Fruit fly (Drosophila melanogaster) whole organism, prepupa: Measurements from ENCODE around the gene CG31468.
A peak's percentile ranks its signal among the peaks of the same experiment; 100 is the strongest.

ENCODE experiments used
- CG10669 ChIP-seq: fragments of 200-800 bp; sonication (Bioruptor generic); optimal IDR thresholded peaks from 3 replicates; lab custom pipeline; 2018; ENCODE audit warnings: missing biosample characterization, mild to moderate bottlenecking, missing genetic modification characterization, moderate library complexity
- CG11762 ChIP-seq: fragments of 200-800 bp; sonication (Bioruptor generic); optimal IDR thresholded peaks from 3 replicates; lab custom pipeline; 2016; ENCODE audit warnings: missing biosample characterization, missing genetic modification characterization; ENCODE audit not compliant: insufficient read depth
- CG11902 ChIP-seq: fragments of 200-800 bp; sonication (Bioruptor generic); optimal IDR thresholded peaks from 3 replicates; lab custom pipeline; 2016; ENCODE audit warnings: missing biosample characterization, missing genetic modification characterization
- CG15336 ChIP-seq: fragments of 200-800 bp; sonication (Bioruptor generic); IDR thresholded peaks from 2 replicates; pipeline ENCODE4 v1.3.6; 2022; ENCODE audit warnings: missing biosample characterization, missing genetic modification characterization
- CG31627 ChIP-seq: fragments of 200-800 bp; sonication (Bioruptor generic); optimal IDR thresholded peaks from 3 replicates; lab custom pipeline; 2016; ENCODE audit warnings: missing biosample characterization, missing genetic modification characterization
- CG32006 ChIP-seq: fragments of 200-800 bp; sonication (Bioruptor generic); optimal IDR thresholded peaks from 3 replicates; lab custom pipeline; 2017; ENCODE audit warnings: missing biosample characterization, mild to moderate bottlenecking, missing genetic modification characterization
- CG34406 ChIP-seq: fragments of 200-800 bp; sonication (Bioruptor generic); optimal IDR thresholded peaks from 3 replicates; lab custom pipeline; 2016; ENCODE audit warnings: missing biosample characterization, missing genetic modification characterization
- CG3919 ChIP-seq: fragments of 200-800 bp; sonication (Bioruptor generic); optimal IDR thresholded peaks from 3 replicates; lab custom pipeline; 2016; ENCODE audit warnings: missing biosample characterization, missing genetic modification characterization
- CG6276 ChIP-seq: fragments of 200-800 bp; sonication (Bioruptor generic); optimal IDR thresholded peaks from 2 replicates; lab custom pipeline; 2017; ENCODE audit warnings: missing biosample characterization, mild to moderate bottlenecking, missing genetic modification characterization
- CG6854 ChIP-seq: fragments of 200-800 bp; sonication (Bioruptor generic); optimal IDR thresholded peaks from 2 replicates; lab custom pipeline; 2017; ENCODE audit warnings: missing biosample characterization, mild to moderate bottlenecking, missing genetic modification characterization
- CG8319 ChIP-seq: fragments of 200-800 bp; sonication (Bioruptor generic); optimal IDR thresholded peaks from 3 replicates; lab custom pipeline; 2016; ENCODE audit warnings: missing biosample characterization, missing genetic modification characterization
- CG8632 ChIP-seq: fragments of 200-800 bp; sonication (Bioruptor generic); optimal IDR thresholded peaks from 3 replicates; lab custom pipeline; 2016; ENCODE audit warnings: missing biosample characterization, missing genetic modification characterization
- CG9139 ChIP-seq: fragments of 200-800 bp; sonication (Bioruptor generic); optimal IDR thresholded peaks from 3 replicates; lab custom pipeline; 2017; ENCODE audit warnings: missing biosample characterization, mild to moderate bottlenecking, missing genetic modification characterization
- Ets96B ChIP-seq: fragments of 200-800 bp; optimal IDR thresholded peaks from 2 replicates; lab custom pipeline; 2019; ENCODE audit warnings: missing biosample characterization, mild to moderate bottlenecking, missing genetic modification characterization, moderate library complexity
- Hr38 ChIP-seq: sonication (Bioruptor generic); optimal IDR thresholded peaks from 2 replicates; lab custom pipeline; 2016; ENCODE audit warnings: missing biosample characterization, missing genetic modification characterization
- Met ChIP-seq: fragments of 200-800 bp; sonication (Bioruptor generic); optimal IDR thresholded peaks from 3 replicates; lab custom pipeline; 2016; ENCODE audit warnings: missing biosample characterization, missing genetic modification characterization
- OdsH ChIP-seq: fragments of 200-800 bp; sonication (Bioruptor generic); optimal IDR thresholded peaks from 3 replicates; lab custom pipeline; 2016; ENCODE audit warnings: missing biosample characterization, missing genetic modification characterization
- Sox102F ChIP-seq: fragments of 200-800 bp; sonication (Bioruptor generic); optimal IDR thresholded peaks from 2 replicates; lab custom pipeline; 2016; ENCODE audit warnings: missing biosample characterization, mild to moderate bottlenecking, missing genetic modification characterization
- achi ChIP-seq: fragments of 200-800 bp; sonication (Bioruptor generic); optimal IDR thresholded peaks from 3 replicates; lab custom pipeline; 2016; ENCODE audit warnings: missing biosample characterization, missing genetic modification characterization
- acj6 ChIP-seq: fragments of 200-800 bp; sonication (Bioruptor generic); optimal IDR thresholded peaks from 3 replicates; lab custom pipeline; 2016; ENCODE audit warnings: missing biosample characterization, missing genetic modification characterization
- dsx ChIP-seq: fragments of 200-800 bp; optimal IDR thresholded peaks from 3 replicates; lab custom pipeline; 2019; ENCODE audit warnings: missing biosample characterization, mild to moderate bottlenecking, missing genetic modification characterization, moderate library complexity; ENCODE audit not compliant: poor library complexity, severe bottlenecking
- fd85E ChIP-seq: fragments of 200-800 bp; sonication (Bioruptor generic); optimal IDR thresholded peaks from 3 replicates; lab custom pipeline; 2016; ENCODE audit warnings: missing biosample characterization, missing genetic modification characterization
- lz ChIP-seq: fragments of 200-800 bp; sonication (Bioruptor generic); optimal IDR thresholded peaks from 3 replicates; lab custom pipeline; 2016; ENCODE audit warnings: missing biosample characterization, missing genetic modification characterization
- net ChIP-seq: fragments of 200-800 bp; sonication (Bioruptor generic); optimal IDR thresholded peaks from 3 replicates; lab custom pipeline; 2016; ENCODE audit warnings: missing biosample characterization, missing genetic modification characterization
- pdm3 ChIP-seq: fragments of 200-800 bp; sonication (Bioruptor generic); optimal IDR thresholded peaks from 3 replicates; lab custom pipeline; 2016; ENCODE audit warnings: missing biosample characterization, missing genetic modification characterization
- salr ChIP-seq, 2 experiments: fragments of 200-800 bp; sonication (Bioruptor generic); optimal IDR thresholded peaks; 3 replicates each; lab custom pipeline; 2016 to 2018; ENCODE audit warnings: missing biosample characterization in 2 of 2, missing genetic modification characterization in 2 of 2, mild to moderate bottlenecking in 1 of 2
- spab ChIP-seq: fragments of 200-800 bp; sonication (Bioruptor generic); optimal IDR thresholded peaks from 2 replicates; lab custom pipeline; 2017; ENCODE audit warnings: missing biosample characterization, mild to moderate bottlenecking, missing genetic modification characterization, missing genetic modification reagents
- ss ChIP-seq, 2 experiments: fragments of 200-800 bp; sonication (Bioruptor generic); optimal IDR thresholded peaks; 2 replicates in 1 of 2; 3 replicates in 1 of 2; lab custom pipeline; 2017 to 2018; ENCODE audit warnings: mild to moderate bottlenecking in 2 of 2, missing biosample characterization in 2 of 2, missing genetic modification characterization in 2 of 2, moderate library complexity in 1 of 2
- svp ChIP-seq: fragments of 200-800 bp; sonication (Bioruptor generic); peaks from one replicate; lab custom pipeline; 2016; ENCODE audit warnings: missing biosample characterization, missing genetic modification characterization
- vri ChIP-seq: fragments of 200-800 bp; sonication (Bioruptor generic); optimal IDR thresholded peaks from 3 replicates; lab custom pipeline; 2016; ENCODE audit warnings: missing biosample characterization, mild to moderate bottlenecking, missing genetic modification characterization

Gene CG31468

DNA sequence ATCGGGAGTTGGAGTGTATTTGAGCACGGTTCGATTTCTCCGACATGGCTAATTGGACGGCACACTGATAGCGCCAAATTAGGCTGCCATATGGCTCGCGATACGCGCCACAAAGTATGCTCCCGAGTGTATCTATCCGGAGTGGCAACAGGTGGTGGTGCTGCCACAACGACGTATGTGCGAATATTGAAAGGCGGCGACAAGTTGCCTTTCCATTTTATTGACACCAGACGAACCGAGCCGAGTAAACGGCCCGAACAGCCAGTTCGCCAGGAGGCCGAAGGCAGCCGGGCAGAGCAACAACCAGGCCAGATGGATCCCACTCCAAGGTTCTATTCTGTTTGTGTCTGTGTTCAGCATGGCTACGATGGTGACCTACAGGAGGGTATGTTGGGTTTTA lies 1.3 kb downstream of the CG31468 start, which contains the start of gene prt:
Gene prt (minus strand): TSS at position 193 of the 400 bp plus-strand sequence.
- no peak for TF ChIP-seq CG8632 (GFP tag; lab: Kevin White, UChicago)
- no peak for TF ChIP-seq CG31627 (GFP tag; lab: Kevin White, UChicago)
- TF ChIP-seq Ets96B, result no peak
- no peak for TF ChIP-seq lz (GFP tag; lab: Kevin White, UChicago)
- TF ChIP-seq CG8319 (GFP tag; lab: Kevin White, UChicago), result no peak
- no peak for TF ChIP-seq Hr38 (GFP tag; lab: Kevin White, UChicago)
- no peak for TF ChIP-seq CG34406
- no peak for TF ChIP-seq CG9139 (GFP tag; lab: Kevin White, UChicago)
- TF ChIP-seq achi, result no peak
- no peak for TF ChIP-seq vri (GFP tag; lab: Kevin White, UChicago)
- no peak for TF ChIP-seq CG11762 (GFP tag; lab: Kevin White, UChicago)
- no peak for TF ChIP-seq OdsH (GFP tag; lab: Kevin White, UChicago)
- no peak for TF ChIP-seq CG3919 (GFP tag; lab: Kevin White, UChicago)
- TF ChIP-seq acj6 (GFP tag; lab: Kevin White, UChicago), result no peak
- no peak for TF ChIP-seq CG6854
- no peak for TF ChIP-seq CG10669
- no peak for TF ChIP-seq fd85E (GFP tag; lab: Kevin White, UChicago)

DNA sequence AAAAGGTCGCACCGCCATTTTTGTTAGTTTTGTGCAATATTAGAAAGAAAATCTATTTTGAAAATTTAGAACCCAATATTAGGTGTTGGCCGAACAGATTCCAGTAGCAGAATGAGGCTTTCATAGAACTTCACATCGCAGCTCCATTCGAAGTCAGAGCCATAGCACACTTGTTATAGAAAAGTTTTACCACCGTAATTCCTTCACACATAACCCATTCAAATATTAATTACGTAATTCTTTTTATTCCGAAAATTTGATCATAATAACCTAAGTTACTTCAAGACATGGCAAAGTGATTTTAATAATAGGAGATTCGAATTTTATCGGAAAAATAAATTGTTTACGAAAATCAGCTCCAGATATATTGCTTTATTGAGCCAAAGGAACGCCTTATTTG lies 4.0 kb downstream of the CG31468 start, which contains the start of gene CG10252:
Gene CG10252 (minus strand): TSS at position 101 of the 400 bp plus-strand sequence.
- no peak for TF ChIP-seq ss (GFP tag; optimal IDR thresholded peaks at IDR 0.05; lab: Kevin White, UChicago)
- no peak for TF ChIP-seq pdm3 (GFP tag; lab: Kevin White, UChicago)
- TF ChIP-seq fd85E (GFP tag; lab: Kevin White, UChicago), result no peak
- no peak for TF ChIP-seq svp (GFP tag; lab: Kevin White, UChicago)

DNA sequence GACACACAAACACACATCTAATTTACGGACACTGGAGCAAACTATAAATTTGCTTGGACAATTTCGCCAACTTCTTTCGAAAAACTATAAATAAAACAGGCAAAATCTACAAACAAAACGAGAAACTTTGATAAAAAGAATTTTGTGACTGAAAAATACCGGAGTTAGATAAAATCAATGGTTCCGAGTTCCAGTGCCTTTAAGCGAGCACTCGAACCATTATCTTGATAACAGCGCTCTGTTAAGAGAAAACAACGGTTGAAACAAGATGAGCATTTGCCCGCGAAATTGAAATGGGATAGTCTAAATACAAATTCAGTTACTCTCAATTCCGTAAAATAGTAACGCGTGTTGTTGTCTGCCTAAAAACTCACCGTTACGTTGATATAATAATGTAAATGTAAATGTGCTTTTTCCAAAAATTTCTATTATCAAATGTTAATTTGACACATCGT lies 5.5 kb downstream of the CG31468 start, which contains the start of gene CG10254:
Gene CG10254 (minus strand): TSS at position 405 of the 455 bp plus-strand sequence.
- no peak for TF ChIP-seq CG15336 (GFP tag; lab: Robert Waterston, UW)
- TF ChIP-seq CG11902 (GFP tag; lab: Kevin White, UChicago), result no peak
- TF ChIP-seq spab, result no peak
- TF ChIP-seq salr (GFP tag; optimal IDR thresholded peaks at IDR 0.05; lab: Kevin White, UChicago), result no peak
- TF ChIP-seq CG31627 (GFP tag; lab: Kevin White, UChicago), result no peak
- TF ChIP-seq CG32006, result no peak
- TF ChIP-seq dsx (GFP tag; lab: Kevin White, UChicago), result no peak
- no peak for TF ChIP-seq svp (GFP tag; lab: Kevin White, UChicago)
- TF ChIP-seq Sox102F (GFP tag; lab: Kevin White, UChicago), result no peak
- TF ChIP-seq net (GFP tag; lab: Kevin White, UChicago), result no peak
- TF ChIP-seq Met, result no peak
- TF ChIP-seq Ets96B, result no peak
- no peak for TF ChIP-seq CG6854

DNA sequence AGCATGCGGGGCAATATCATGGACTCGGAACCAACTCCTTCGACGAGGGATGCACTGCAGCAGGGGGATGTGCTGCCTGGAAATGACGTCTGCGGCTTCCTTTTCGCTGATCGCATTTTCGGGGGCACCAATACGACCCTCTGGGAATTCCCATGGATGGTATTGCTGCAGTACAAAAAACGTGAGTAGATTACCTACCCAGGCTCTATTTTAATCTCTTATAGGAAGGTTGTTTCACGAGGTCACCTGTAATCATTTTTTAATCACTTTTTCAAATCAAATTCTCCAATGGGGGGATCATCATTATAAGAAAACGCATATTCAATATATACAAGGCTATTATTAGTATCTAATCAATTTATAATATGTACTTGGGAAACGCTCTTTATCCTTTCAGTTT lies 13.2 kb downstream of the CG31468 start:
- TF ChIP-seq Hr38 (GFP tag; lab: Kevin White, UChicago) (no peak), svp (GFP tag; lab: Kevin White, UChicago) (peak; percentile 88)
- TF ChIP-seq, all 60 proteins: peak for 1

DNA sequence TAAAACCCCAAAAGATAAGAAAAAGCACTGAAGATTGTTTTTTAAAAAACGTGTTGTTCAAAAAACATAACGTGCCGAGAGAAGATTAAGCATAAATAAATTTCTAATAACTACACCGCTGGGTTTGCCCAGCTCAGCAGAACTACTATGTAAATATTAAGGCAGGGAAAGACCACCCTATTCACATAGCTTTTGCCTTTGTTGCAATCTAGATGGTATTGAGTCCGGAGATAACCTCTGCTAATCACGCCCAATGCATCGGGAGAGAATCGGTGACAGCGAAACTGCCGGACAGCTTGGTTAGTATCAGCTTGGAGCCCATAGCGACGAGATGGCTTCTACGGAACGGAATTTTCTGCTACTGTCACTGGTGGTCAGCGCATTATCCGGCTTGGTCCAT lies 14.2 kb downstream of the CG31468 start, which contains the start of gene SPE:
Gene SPE (plus strand): TSS at position 301 of the 400 bp plus-strand sequence.
- TF ChIP-seq CG6276 (GFP tag; lab: Kevin White, UChicago) (no peak), ss (GFP tag; optimal IDR thresholded peaks at IDR 0.05; lab: Kevin White, UChicago) (no peak), svp (GFP tag; lab: Kevin White, UChicago) (peak; percentile 90), lz (GFP tag; lab: Kevin White, UChicago) (no peak), CG34406 (no peak)
- TF ChIP-seq, all 60 proteins: peak for 1

DNA sequence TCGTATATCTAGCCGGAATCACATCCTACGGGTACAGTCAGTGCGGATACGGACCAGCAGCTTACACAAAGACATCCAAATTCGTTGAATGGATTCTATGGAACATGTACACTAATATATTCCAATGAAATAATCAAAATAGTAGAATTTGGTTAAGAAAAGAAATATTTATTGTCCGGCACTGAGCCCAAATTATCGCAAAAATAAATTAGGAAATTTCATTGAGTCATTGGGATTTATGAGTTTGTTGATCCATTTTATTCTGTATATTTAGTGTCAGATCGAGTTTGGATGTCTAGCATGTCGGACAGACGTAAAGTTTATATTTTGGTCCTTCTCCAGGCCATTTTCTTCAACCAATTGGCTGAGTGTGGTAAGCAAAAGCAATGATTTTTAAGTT lies 16.4 kb downstream of the CG31468 start, which contains the start of gene CG18754:
Gene CG18754 (plus strand): TSS at position 301 of the 400 bp plus-strand sequence.
- TF ChIP-seq dsx (GFP tag; lab: Kevin White, UChicago), result no peak
- TF ChIP-seq svp (GFP tag; lab: Kevin White, UChicago), result peak; percentile 43
